Worm (Caenorhabditis elegans) whole organism, L4 larva: Measurements from ENCODE around the gene erp-44.2.
A peak's percentile ranks its signal among the peaks of the same experiment; 100 is the strongest.

Source experiments
- F44E2.7 ChIP-seq: fragments of 200-800 bp; sonication (Bioruptor generic); IDR thresholded peaks from 2 replicates; pipeline ENCODE4 v2.1.2; 2022; ENCODE audit warnings: missing genetic modification characterization, missing compliant biosample characterization
- F49E8.2 ChIP-seq: sonication (generic microtip); optimal IDR thresholded peaks from 2 replicates; lab custom pipeline; 2016; ENCODE audit warnings: missing compliant biosample characterization, mild to moderate bottlenecking, missing genetic modification characterization, borderline replicate concordance
- R02D3.7 ChIP-seq: fragments of 150-350 bp; sonication (generic microtip); optimal IDR thresholded peaks from 3 replicates; lab custom pipeline; 2014; ENCODE audit warnings: missing biosample characterization, missing genetic modification characterization
- T20F7.1 ChIP-seq: fragments of 200-800 bp; sonication (Bioruptor generic); optimal IDR thresholded peaks from 2 replicates; lab custom pipeline; 2018; ENCODE audit warnings: mild to moderate bottlenecking, missing genetic modification characterization, missing compliant biosample characterization
- T26A8.4 ChIP-seq: fragments of 200-800 bp; sonication (Bioruptor generic); IDR thresholded peaks from 2 replicates; pipeline ENCODE4 v1.3.6; 2022; ENCODE audit warnings: missing genetic modification characterization, missing compliant biosample characterization
- Y48G9A.11 ChIP-seq: fragments of 200-800 bp; sonication (Bioruptor generic); IDR thresholded peaks from 2 replicates; pipeline ENCODE4 v1.3.6; 2022; ENCODE audit warnings: missing genetic modification reagents, missing genetic modification characterization, missing compliant biosample characterization
- aha-1 ChIP-seq: fragments of 150-350 bp; peaks from one replicate; lab custom pipeline; 2014; ENCODE audit warnings: missing biosample characterization, missing genetic modification characterization
- aly-2 ChIP-seq: sonication (generic microtip); optimal IDR thresholded peaks from 2 replicates; lab custom pipeline; 2018; ENCODE audit warnings: missing biosample characterization, missing genetic modification characterization
- ama-1 ChIP-seq: fragments of 150-350 bp; optimal IDR thresholded peaks from 2 replicates; lab custom pipeline; 2014; ENCODE audit warnings: inconsistent platforms, mixed read lengths
- arid-1 ChIP-seq: fragments of 200-800 bp; sonication (Bioruptor generic); conservative IDR thresholded peaks from 2 replicates; pipeline ENCODE4 v1.3.6; 2022; ENCODE audit warnings: missing genetic modification reagents, missing genetic modification characterization, missing compliant biosample characterization
- ceh-62 ChIP-seq: sonication (generic microtip); optimal IDR thresholded peaks from 2 replicates; lab custom pipeline; 2017; ENCODE audit warnings: missing biosample characterization, missing genetic modification characterization
- ceh-82 ChIP-seq: sonication (generic microtip); optimal IDR thresholded peaks from 2 replicates; lab custom pipeline; 2017; ENCODE audit warnings: missing biosample characterization, missing genetic modification characterization
- daf-16 ChIP-seq, 3 experiments: sonication (generic microtip); optimal IDR thresholded peaks; 2 replicates each; lab custom pipeline; 2016 to 2017; ENCODE audit warnings: missing genetic modification characterization in 3 of 3, missing genetic modification reagents in 3 of 3, mild to moderate bottlenecking in 2 of 3, missing compliant biosample characterization in 2 of 3, missing biosample characterization in 1 of 3, moderate library complexity in 1 of 3
- dmd-8 ChIP-seq: fragments of 200-800 bp; sonication (Bioruptor generic); IDR thresholded peaks from 2 replicates; pipeline ENCODE4 v1.3.6; 2022; ENCODE audit warnings: missing genetic modification characterization, missing compliant biosample characterization
- dmd-9 ChIP-seq: fragments of 200-800 bp; sonication (Bioruptor generic); IDR thresholded peaks from 2 replicates; pipeline ENCODE4 v1.3.6; 2022; ENCODE audit warnings: missing genetic modification reagents, missing genetic modification characterization, missing compliant biosample characterization
- dpl-1 ChIP-seq: fragments of 150-350 bp; optimal IDR thresholded peaks from 2 replicates; lab custom pipeline; 2014; ENCODE audit warnings: missing biosample characterization, missing genetic modification reagents, missing genetic modification characterization
- duxl-1 ChIP-seq: sonication (generic microtip); optimal IDR thresholded peaks from 2 replicates; lab custom pipeline; 2016; ENCODE audit warnings: mild to moderate bottlenecking, missing genetic modification characterization, moderate library complexity, missing compliant biosample characterization; ENCODE audit not compliant: poor library complexity
- dve-1 ChIP-seq: sonication (generic microtip); optimal IDR thresholded peaks from 2 replicates; lab custom pipeline; 2017; ENCODE audit warnings: antibody characterized with exemption, mild to moderate bottlenecking, missing genetic modification characterization, missing compliant biosample characterization; ENCODE audit not compliant: insufficient read depth
- egl-27 ChIP-seq: sonication (generic microtip); optimal IDR thresholded peaks from 3 replicates; lab custom pipeline; 2017; ENCODE audit warnings: missing biosample characterization, missing genetic modification reagents, missing genetic modification characterization
- fkh-10 ChIP-seq: fragments of 150-350 bp; optimal IDR thresholded peaks from 2 replicates; lab custom pipeline; 2014; ENCODE audit warnings: missing biosample characterization, missing genetic modification reagents, missing genetic modification characterization
- fos-1 ChIP-seq: fragments of 150-350 bp; optimal IDR thresholded peaks from 2 replicates; lab custom pipeline; 2014; ENCODE audit warnings: missing biosample characterization, missing genetic modification characterization
- gei-8 ChIP-seq: fragments of 200-800 bp; sonication (Bioruptor generic); optimal IDR thresholded peaks from 2 replicates; lab custom pipeline; 2018; ENCODE audit warnings: mild to moderate bottlenecking, missing genetic modification characterization, missing compliant biosample characterization
- hif-1 ChIP-seq, 2 experiments: sonication (generic microtip); optimal IDR thresholded peaks; 2 replicates each; lab custom pipeline; 2016 to 2017; ENCODE audit warnings: missing compliant biosample characterization in 2 of 2, missing genetic modification characterization in 2 of 2, missing genetic modification reagents in 2 of 2, missing genotype in 2 of 2, mild to moderate bottlenecking in 1 of 2
- hlh-11 ChIP-seq: fragments of 200-800 bp; sonication (Bioruptor generic); optimal IDR thresholded peaks from 2 replicates; lab custom pipeline; 2018; ENCODE audit warnings: mild to moderate bottlenecking, missing genetic modification characterization, missing compliant biosample characterization
- hmg-1.1 ChIP-seq: fragments of 200-800 bp; sonication (Bioruptor generic); IDR thresholded peaks from 2 replicates; pipeline ENCODE4 v1.3.6; 2022; ENCODE audit warnings: missing genetic modification reagents, missing genetic modification characterization, missing compliant biosample characterization
- jun-1 ChIP-seq: fragments of 150-350 bp; optimal IDR thresholded peaks from 2 replicates; lab custom pipeline; 2014; ENCODE audit warnings: missing biosample characterization, missing genetic modification reagents, missing genetic modification characterization
- lim-7 ChIP-seq: fragments of 200-800 bp; sonication (Bioruptor generic); IDR thresholded peaks from 2 replicates; pipeline ENCODE4 v1.3.6; 2022; ENCODE audit warnings: missing genetic modification characterization, missing compliant biosample characterization
- lsy-2 ChIP-seq, 2 experiments: fragments of 150-350 bp in 1 of 2; sonication (generic microtip) in 1 of 2; optimal IDR thresholded peaks; 2 replicates each; lab custom pipeline; 2014 to 2017; ENCODE audit warnings: missing biosample characterization in 2 of 2, missing genetic modification characterization in 2 of 2
- madf-5 ChIP-seq, 2 experiments: fragments of 200-800 bp; sonication (Bioruptor generic); IDR thresholded peaks; 2 replicates each; pipeline ENCODE4 v1.3.6; 2022; ENCODE audit warnings: missing compliant biosample characterization in 2 of 2, missing genetic modification characterization in 2 of 2
- madf-9 ChIP-seq: fragments of 200-800 bp; sonication (Bioruptor generic); conservative IDR thresholded peaks from 2 replicates; pipeline ENCODE4 v1.3.6; 2022; ENCODE audit warnings: missing genetic modification reagents, missing genetic modification characterization, missing compliant biosample characterization
- mdl-1 ChIP-seq, 2 experiments: fragments of 150-350 bp in 1 of 2; sonication (generic microtip) in 1 of 2; optimal IDR thresholded peaks; 2 replicates each; lab custom pipeline; 2014 to 2017; ENCODE audit warnings: missing biosample characterization in 2 of 2, missing genetic modification characterization in 2 of 2
- mxl-2 ChIP-seq: fragments of 200-800 bp; sonication (Bioruptor generic); conservative IDR thresholded peaks from 2 replicates; pipeline ENCODE4 v1.3.6; 2022; ENCODE audit warnings: missing genetic modification reagents, missing genetic modification characterization, missing compliant biosample characterization
- nhr-10 ChIP-seq: fragments of 150-350 bp; optimal IDR thresholded peaks from 2 replicates; lab custom pipeline; 2014; ENCODE audit warnings: missing biosample characterization, missing genetic modification characterization
- nhr-11 ChIP-seq: fragments of 150-350 bp; optimal IDR thresholded peaks from 2 replicates; lab custom pipeline; 2014; ENCODE audit warnings: missing biosample characterization, missing genetic modification characterization
- nhr-28 ChIP-seq: fragments of 150-350 bp; optimal IDR thresholded peaks from 2 replicates; lab custom pipeline; 2014; ENCODE audit warnings: missing biosample characterization, missing genetic modification characterization
- nhr-42 ChIP-seq: fragments of 200-800 bp; sonication (Bioruptor generic); IDR thresholded peaks from 2 replicates; pipeline ENCODE4 v1.3.6; 2022; ENCODE audit warnings: missing genetic modification characterization, missing compliant biosample characterization
- nhr-6 ChIP-seq: fragments of 150-350 bp; optimal IDR thresholded peaks from 2 replicates; lab custom pipeline; 2014; ENCODE audit warnings: missing biosample characterization, missing genetic modification characterization
- nhr-76 ChIP-seq: fragments of 150-350 bp; optimal IDR thresholded peaks from 2 replicates; lab custom pipeline; 2014; ENCODE audit warnings: missing biosample characterization, missing genetic modification characterization
- pha-4 ChIP-seq, 2 experiments: fragments of 150-350 bp in 1 of 2; fragments of 200-800 bp in 1 of 2; sonication (Bioruptor generic) in 1 of 2; IDR thresholded peaks in 1 of 2; optimal IDR thresholded peaks in 1 of 2; 2 replicates each; pipeline versions ENCODE4 v1.3.6 to Lab custom; 2014 to 2022; ENCODE audit warnings: missing genetic modification characterization in 2 of 2, missing genetic modification reagents in 2 of 2, missing biosample characterization in 1 of 2, missing compliant biosample characterization in 1 of 2
- rbr-2 ChIP-seq: sonication (generic microtip); optimal IDR thresholded peaks from 2 replicates; lab custom pipeline; 2016; ENCODE audit warnings: missing genotype, missing genetic modification characterization, missing compliant biosample characterization
- set-16 ChIP-seq: fragments of 200-800 bp; sonication (Bioruptor generic); IDR thresholded peaks from 2 replicates; pipeline ENCODE4 v1.3.6; 2022; ENCODE audit warnings: missing genetic modification reagents, missing genetic modification characterization, missing compliant biosample characterization
- skn-1 ChIP-seq: fragments of 150-350 bp; optimal IDR thresholded peaks from 2 replicates; lab custom pipeline; 2014; ENCODE audit warnings: missing biosample characterization, missing genetic modification characterization
- snpc-4 ChIP-seq: fragments of 150-350 bp; optimal IDR thresholded peaks from 2 replicates; lab custom pipeline; 2014; ENCODE audit warnings: missing biosample characterization, missing genetic modification characterization
- tag-97 ChIP-seq: fragments of 200-800 bp; sonication (Bioruptor generic); IDR thresholded peaks from 2 replicates; pipeline ENCODE4 v1.3.6; 2022; ENCODE audit warnings: missing genetic modification characterization, missing compliant biosample characterization
- tra-1 ChIP-seq: fragments of 200-800 bp; sonication (Bioruptor generic); IDR thresholded peaks from 2 replicates; pipeline ENCODE4 v1.3.6; 2022; ENCODE audit warnings: missing genetic modification reagents, missing genetic modification characterization, missing compliant biosample characterization
- unc-130 ChIP-seq: sonication (generic microtip); optimal IDR thresholded peaks from 2 replicates; lab custom pipeline; 2016; ENCODE audit warnings: missing genetic modification reagents, missing genetic modification characterization, missing compliant biosample characterization
- vab-7 ChIP-seq: fragments of 200-800 bp; sonication (Bioruptor generic); IDR thresholded peaks from 2 replicates; pipeline ENCODE4 v1.3.6; 2022; ENCODE audit warnings: missing genetic modification reagents, missing genetic modification characterization, missing compliant biosample characterization
- zag-1 ChIP-seq: fragments of 150-350 bp; optimal IDR thresholded peaks from 2 replicates; lab custom pipeline; 2014; ENCODE audit warnings: missing biosample characterization, missing genetic modification characterization
- zfp-2 ChIP-seq: sonication (generic microtip); optimal IDR thresholded peaks from 2 replicates; lab custom pipeline; 2016; ENCODE audit warnings: mild to moderate bottlenecking, missing genetic modification characterization, missing compliant biosample characterization
- zfp-3 ChIP-seq: fragments of 200-800 bp; sonication (Bioruptor generic); conservative IDR thresholded peaks from 2 replicates; pipeline ENCODE4 v1.3.6; 2022; ENCODE audit warnings: missing genetic modification reagents, missing genetic modification characterization, missing compliant biosample characterization
- zip-2 ChIP-seq: fragments of 150-350 bp; optimal IDR thresholded peaks from 2 replicates; lab custom pipeline; 2014; ENCODE audit warnings: missing biosample characterization, missing genetic modification characterization
- ztf-11 ChIP-seq: fragments of 150-350 bp; optimal IDR thresholded peaks from 2 replicates; lab custom pipeline; 2014; ENCODE audit warnings: missing biosample characterization, missing genetic modification characterization

The erp-44.2 gene

ce11 chrIV:7815683-7816183 is 18.7 kb downstream of the erp-44.2 start, which contains the start of gene cdgs-1:
Gene cdgs-1, minus strand, starts transcription at chrIV:7815733.
- no peak for TF ChIP-seq vab-7 (GFP tag; lab: Robert Waterston, UW)
- no peak for TF ChIP-seq gei-8 (GFP tag; lab: Kevin White, UChicago)
- TF ChIP-seq aly-2, result no peak
- no peak for TF ChIP-seq daf-16 (GFP tag; optimal IDR thresholded peaks at IDR 0.05; lab: Kevin White, UChicago)
- TF ChIP-seq daf-16 (tag; optimal IDR thresholded peaks at IDR 0.05; lab: Kevin White, UChicago), result peak; percentile 94
- no peak for TF ChIP-seq nhr-10
- no peak for TF ChIP-seq mxl-2 (GFP tag; lab: Robert Waterston, UW)
- TF ChIP-seq zag-1 (tag; lab: Kevin White, UChicago), result no peak
- no peak for TF ChIP-seq fos-1
- peak; percentile 44 for TF ChIP-seq dpl-1 (GFP tag; lab: Kevin White, UChicago)
- TF ChIP-seq dmd-8, result no peak
- no peak for TF ChIP-seq F49E8.2 (tag; lab: Kevin White, UChicago)
- TF ChIP-seq zip-2 (tag; lab: Kevin White, UChicago), result no peak
- TF ChIP-seq nhr-6, result no peak
- TF ChIP-seq lsy-2 (tag; optimal IDR thresholded peaks at IDR 0.05; lab: Kevin White, UChicago), result peak in 1 of 2 experiments; percentile 57
- no peak for TF ChIP-seq snpc-4 (tag; lab: Kevin White, UChicago)
- no peak for TF ChIP-seq jun-1
- TF ChIP-seq unc-130 (GFP tag; lab: Kevin White, UChicago), result no peak
- TF ChIP-seq set-16 (GFP tag; lab: Robert Waterston, UW), result no peak
- TF ChIP-seq ceh-62 (tag; lab: Kevin White, UChicago), result no peak
- no peak for TF ChIP-seq zfp-2 (tag; lab: Kevin White, UChicago)
- TF ChIP-seq R02D3.7 (tag; lab: Kevin White, UChicago), result no peak
- TF ChIP-seq fkh-10 (GFP tag; lab: Kevin White, UChicago), result peak; percentile 51
- no peak for TF ChIP-seq hif-1 (tag; optimal IDR thresholded peaks at IDR 0.05; lab: Kevin White, UChicago)
- TF ChIP-seq hmg-1.1 (GFP tag; lab: Robert Waterston, UW), result 0 out of 2 replicates have a peak, but pooled peaks have one; percentile 40
- no peak for TF ChIP-seq aha-1
- TF ChIP-seq duxl-1 (tag; lab: Kevin White, UChicago), result no peak
- no peak for TF ChIP-seq lim-7
- no peak for TF ChIP-seq madf-5 (GFP tag; IDR thresholded peaks at IDR 0.05; lab: Robert Waterston, UW)
- no peak for TF ChIP-seq dmd-9 (GFP tag; lab: Robert Waterston, UW)
- no peak for TF ChIP-seq ztf-11
- no peak for TF ChIP-seq T20F7.1
- TF ChIP-seq egl-27, result no peak
- TF ChIP-seq mdl-1 (tag; optimal IDR thresholded peaks at IDR 0.05; lab: Kevin White, UChicago), result peak; percentile 59 to 90
- TF ChIP-seq F44E2.7 (GFP tag; lab: Robert Waterston, UW), result no peak
- no peak for TF ChIP-seq ceh-82 (tag; lab: Kevin White, UChicago)
- TF ChIP-seq rbr-2 (tag; lab: Kevin White, UChicago), result peak; percentile 42
- TF ChIP-seq nhr-42, result no peak
- TF ChIP-seq madf-9 (GFP tag; lab: Robert Waterston, UW), result no peak
- TF ChIP-seq nhr-11, result peak; percentile 44
- no peak for TF ChIP-seq tag-97 (GFP tag; lab: Robert Waterston, UW)
- TF ChIP-seq dve-1 (tag; lab: Kevin White, UChicago), result peak; percentile 8
- no peak for TF ChIP-seq Y48G9A.11 (GFP tag; lab: Robert Waterston, UW)
- no peak for TF ChIP-seq T26A8.4 (GFP tag; lab: Robert Waterston, UW)
- TF ChIP-seq skn-1 (tag; lab: Kevin White, UChicago), result no peak
- peak; percentile 64 for TF ChIP-seq nhr-28 (tag; lab: Kevin White, UChicago)
- no peak for TF ChIP-seq nhr-76
- TF ChIP-seq ama-1, result no peak
- no peak for TF ChIP-seq tra-1
- TF ChIP-seq arid-1 (GFP tag; lab: Robert Waterston, UW), result no peak
- TF ChIP-seq hlh-11, result peak; percentile 72
- TF ChIP-seq pha-4 (GFP tag; IDR thresholded peaks at IDR 0.05; lab: Robert Waterston, UW), result no peak
- TF ChIP-seq pha-4 (tag; optimal IDR thresholded peaks at IDR 0.05; lab: Kevin White, UChicago), result peak; percentile 26
- TF ChIP-seq zfp-3 (GFP tag; lab: Robert Waterston, UW), result no peak
